Fruit fly (Drosophila melanogaster) whole organism, embryonic: Measurements from ENCODE around the gene Sfp87B.

ENCODE experiments used
- Atf-2 ChIP-seq: fragments of 200-800 bp; sonication (Bioruptor generic); optimal IDR thresholded peaks from 2 replicates; lab custom pipeline; 2016; ENCODE audit warnings: missing biosample characterization, missing genetic modification characterization
- mld ChIP-seq: fragments of 200-800 bp; sonication (Bioruptor generic); IDR thresholded peaks from 3 replicates; pipeline ENCODE4 v1.3.6; 2022; ENCODE audit warnings: missing biosample characterization, missing genetic modification characterization; ENCODE audit not compliant: partially characterized antibody

DNA sequence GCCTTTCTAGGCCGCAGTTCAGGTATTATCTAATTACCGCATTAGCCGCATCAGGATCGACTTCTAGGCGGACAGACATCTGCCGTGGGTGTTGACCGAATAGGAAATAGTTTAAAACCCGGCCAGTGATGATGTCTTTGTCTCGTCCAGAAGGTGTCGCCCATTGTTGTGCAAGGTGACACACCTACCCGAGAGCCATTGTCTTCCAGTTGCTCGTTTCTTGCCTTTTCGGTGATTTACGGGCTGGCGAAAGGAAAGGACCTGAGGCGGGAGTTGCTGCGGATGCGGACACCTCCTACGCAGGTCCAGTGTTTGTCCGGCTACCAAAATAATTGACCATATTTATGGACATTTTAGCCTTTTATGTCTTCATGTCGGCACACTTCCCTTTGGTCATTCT is 24.7 kb upstream of the Sfp87B start:
- no peak for TF ChIP-seq Atf-2 (GFP tag; lab: Kevin White, UChicago)
- no peak for TF ChIP-seq mld (GFP tag; lab: Robert Waterston, UW)
